Fruit fly (Drosophila melanogaster): ENCODE results near the gene Ada.

DNA sequence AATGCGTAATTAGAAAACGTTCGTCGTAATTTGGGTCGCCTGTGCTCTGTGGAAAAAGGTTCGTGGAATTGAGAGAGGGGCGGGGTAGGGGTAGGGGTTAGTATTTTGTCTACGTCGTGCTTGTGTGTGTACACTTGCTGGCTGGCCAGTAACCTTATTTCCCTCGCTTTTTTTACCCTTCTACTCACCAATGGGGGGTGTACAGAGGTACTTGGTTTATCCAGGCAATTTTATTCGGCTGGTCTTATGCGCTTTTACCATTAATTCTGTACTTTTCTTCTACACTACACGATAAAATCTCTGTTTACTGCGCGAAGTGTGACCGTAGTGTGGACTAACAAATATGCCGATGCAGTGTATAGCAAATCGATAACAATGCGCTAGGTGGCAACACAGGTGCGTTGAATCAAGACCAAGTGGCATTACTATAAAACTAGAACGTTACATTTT is 45.3 kb upstream of the Ada start, which contains the start of gene tgo:
- no peak for TF ChIP-seq usp (GFP tag; optimal IDR thresholded peaks at IDR 0.05)
- TF ChIP-seq CG32772 (GFP tag; IDR thresholded peaks at IDR 0.05): no peak
- TF ChIP-seq Opbp (GFP tag; IDR thresholded peaks at IDR 0.05; ENCODE audit: partially characterized antibody): peak; percentile 58; the same call in 2 of the 3 replicates
- no peak for TF ChIP-seq ewg (GFP tag; optimal IDR thresholded peaks at IDR 0.05)
- peak; percentile 73 for TF ChIP-seq trem (tag; optimal IDR thresholded peaks at IDR 0.05)
- TF ChIP-seq ham (GFP tag; IDR thresholded peaks at IDR 0.05): no peak
- no peak for TF ChIP-seq CG17568 (GFP tag; optimal IDR thresholded peaks at IDR 0.05)
- no peak for TF ChIP-seq E2f1 (GFP tag; IDR thresholded peaks at IDR 0.05)
- TF ChIP-seq Six4 (GFP tag; optimal IDR thresholded peaks at IDR 0.05): no peak
- no peak for TF ChIP-seq oc (tag; optimal IDR thresholded peaks at IDR 0.05)
